Worm (Caenorhabditis elegans) whole organism, young adult: ENCODE measurements around the gene F46F5.14.

Experiments
- B0336.3 ChIP-seq: fragments of 200-800 bp; sonication (Bioruptor generic); IDR thresholded peaks from 2 replicates; pipeline ENCODE4 v1.3.6; 2022; ENCODE audit warnings: missing genetic modification characterization, missing compliant biosample characterization
- F37B4.10 ChIP-seq: fragments of 200-800 bp; sonication (Bioruptor generic); IDR thresholded peaks from 2 replicates; pipeline ENCODE4 v1.3.6; 2022; ENCODE audit warnings: missing genetic modification characterization, missing compliant biosample characterization
- Y53G8AR.9 ChIP-seq: fragments of 200-800 bp; sonication (Bioruptor generic); conservative IDR thresholded peaks from 2 replicates; pipeline ENCODE4 v1.3.6; 2022; ENCODE audit warnings: missing genetic modification reagents, missing genetic modification characterization, missing compliant biosample characterization
- akir-1 ChIP-seq: fragments of 200-800 bp; sonication (Bioruptor generic); optimal IDR thresholded peaks from 2 replicates; lab custom pipeline; 2018; ENCODE audit warnings: mild to moderate bottlenecking, missing genetic modification characterization, moderate library complexity, missing compliant biosample characterization
- atf-7 ChIP-seq: sonication (generic microtip); optimal IDR thresholded peaks from 2 replicates; lab custom pipeline; 2017; ENCODE audit warnings: mild to moderate bottlenecking, missing genetic modification characterization, missing compliant biosample characterization
- ceh-27 ChIP-seq: fragments of 200-800 bp; sonication (Bioruptor generic); optimal IDR thresholded peaks from 2 replicates; lab custom pipeline; 2018; ENCODE audit warnings: mild to moderate bottlenecking, missing genetic modification characterization, moderate library complexity, missing compliant biosample characterization
- ets-4 ChIP-seq: fragments of 200-800 bp; sonication (Bioruptor generic); optimal IDR thresholded peaks from 2 replicates; lab custom pipeline; 2018; ENCODE audit warnings: mild to moderate bottlenecking, missing genetic modification characterization, missing compliant biosample characterization
- lin-35 ChIP-seq, 3 experiments: fragments of 150-350 bp in 2 of 3; sonication (generic microtip) in 1 of 3; optimal IDR thresholded peaks; 2 replicates each; lab custom pipeline; 2014 to 2018; ENCODE audit warnings: missing biosample characterization in 3 of 3, missing genetic modification characterization in 3 of 3, missing genetic modification reagents in 3 of 3
- nfya-1 ChIP-seq: sonication (generic microtip); optimal IDR thresholded peaks from 2 replicates; lab custom pipeline; 2017; ENCODE audit warnings: antibody characterized with exemption, missing compliant biosample characterization, missing genetic modification characterization, borderline replicate concordance; ENCODE audit not compliant: insufficient read depth
- nhr-120 ChIP-seq: fragments of 200-800 bp; sonication (Bioruptor generic); IDR thresholded peaks from 2 replicates; pipeline ENCODE4 v1.3.6; 2022; ENCODE audit warnings: missing genetic modification characterization, missing compliant biosample characterization
- nhr-27 ChIP-seq: fragments of 200-800 bp; sonication (Bioruptor generic); optimal IDR thresholded peaks from 2 replicates; lab custom pipeline; 2018; ENCODE audit warnings: mild to moderate bottlenecking, missing genetic modification characterization, moderate library complexity, missing compliant biosample characterization
- sea-2 ChIP-seq: fragments of 200-800 bp; sonication (Bioruptor generic); IDR thresholded peaks from 2 replicates; pipeline ENCODE4 v1.3.6; 2022; ENCODE audit warnings: missing genetic modification characterization, missing compliant biosample characterization
- unc-62 ChIP-seq: fragments of 150-350 bp; optimal IDR thresholded peaks from 2 replicates; lab custom pipeline; 2014; ENCODE audit warnings: missing biosample characterization, missing genetic modification reagents, missing genetic modification characterization

- TF ChIP-seq nfya-1 (tag; lab: Kevin White, UChicago) (no peak), lin-35 (GFP tag; optimal IDR thresholded peaks at IDR 0.05; lab: Kevin White, UChicago) (no peak), nhr-120 (GFP tag; lab: Robert Waterston, UW) (no peak), atf-7 (tag; lab: Kevin White, UChicago) (no peak), nhr-27 (tag; lab: Kevin White, UChicago) (no peak), sea-2 (GFP tag; lab: Robert Waterston, UW) (no peak), ets-4 (GFP tag; lab: Kevin White, UChicago) (no peak), Y53G8AR.9 (GFP tag; lab: Robert Waterston, UW) (no peak), F37B4.10 (GFP tag; lab: Robert Waterston, UW) (no peak), unc-62 (GFP tag; lab: Kevin White, UChicago) (no peak), B0336.3 (GFP tag; lab: Robert Waterston, UW) (no peak), akir-1 (no peak), ceh-27 (no peak)
Measured at ce11 chrII:808457-808856, 8.7 kb downstream of the F46F5.14 start, which contains the start of gene F46F5.11.
